Worm (Caenorhabditis elegans) whole organism, L1 larva: ENCODE results near the gene ZK822.10.

Experiments used
- C04F5.9 ChIP-seq: sonication (generic microtip); optimal IDR thresholded peaks from 2 replicates; lab custom pipeline; 2016; ENCODE audit warnings: missing genetic modification characterization, missing compliant biosample characterization
- C16A3.4 ChIP-seq: fragments of 150-350 bp; optimal IDR thresholded peaks from 2 replicates; lab custom pipeline; 2014; ENCODE audit warnings: missing biosample characterization, missing genetic modification characterization
- F16B12.6 ChIP-seq: fragments of 150-350 bp; optimal IDR thresholded peaks from 2 replicates; lab custom pipeline; 2014; ENCODE audit warnings: missing biosample characterization, missing genetic modification characterization
- Y116A8C.19 ChIP-seq: sonication (generic microtip); optimal IDR thresholded peaks from 2 replicates; lab custom pipeline; 2016; ENCODE audit warnings: missing compliant biosample characterization, missing genetic modification characterization, borderline replicate concordance
- aha-1 ChIP-seq: fragments of 150-350 bp; optimal IDR thresholded peaks from 2 replicates; lab custom pipeline; 2014; ENCODE audit warnings: missing biosample characterization, missing genetic modification characterization
- alr-1 ChIP-seq: fragments of 200-800 bp; sonication (Bioruptor generic); optimal IDR thresholded peaks from 2 replicates; lab custom pipeline; 2018; ENCODE audit warnings: borderline replicate concordance, mild to moderate bottlenecking, missing genetic modification characterization, missing compliant biosample characterization
- ama-1 ChIP-seq: fragments of 150-350 bp; optimal IDR thresholded peaks from 2 replicates; lab custom pipeline; 2014
- ceh-63 ChIP-seq: fragments of 200-800 bp; sonication (Bioruptor generic); optimal IDR thresholded peaks from 2 replicates; lab custom pipeline; 2018; ENCODE audit warnings: mild to moderate bottlenecking, missing genetic modification characterization, missing compliant biosample characterization
- ceh-88 ChIP-seq: fragments of 200-800 bp; sonication (Bioruptor generic); IDR thresholded peaks from 2 replicates; pipeline ENCODE4 v1.3.6; 2022; ENCODE audit warnings: missing genetic modification characterization, missing compliant biosample characterization
- ces-1 ChIP-seq: fragments of 150-350 bp; optimal IDR thresholded peaks from 2 replicates; lab custom pipeline; 2014; ENCODE audit warnings: missing biosample characterization, missing genetic modification reagents, missing genetic modification characterization
- dpl-1 ChIP-seq, 3 experiments: fragments of 150-350 bp in 2 of 3; sonication (generic microtip) in 1 of 3; optimal IDR thresholded peaks; 2 replicates each; lab custom pipeline; 2014 to 2017; ENCODE audit warnings: missing biosample characterization in 3 of 3, missing genetic modification characterization in 3 of 3, missing genetic modification reagents in 3 of 3
- egl-13 ChIP-seq: sonication (generic microtip); optimal IDR thresholded peaks from 2 replicates; lab custom pipeline; 2016; ENCODE audit warnings: missing genotype, missing genetic modification reagents, missing genetic modification characterization, missing compliant biosample characterization
- elt-2 ChIP-seq: sonication (generic microtip); optimal IDR thresholded peaks from 2 replicates; lab custom pipeline; 2016; ENCODE audit warnings: missing genetic modification characterization, mild to moderate bottlenecking, inconsistent platforms, missing compliant biosample characterization, missing genetic modification reagents
- elt-3 ChIP-seq, 6 experiments: fragments of 150-350 bp in 1 of 6; sonication (generic microtip); optimal IDR thresholded peaks; 2 replicates each; lab custom pipeline; 2017 to 2018; ENCODE audit warnings: missing biosample characterization in 6 of 6, missing genetic modification characterization in 6 of 6, inconsistent platforms in 1 of 6
- ets-5 ChIP-seq: fragments of 200-800 bp; sonication (Bioruptor generic); IDR thresholded peaks from 2 replicates; pipeline ENCODE4 v1.3.6; 2022; ENCODE audit warnings: missing genetic modification characterization, missing compliant biosample characterization
- fkh-8 ChIP-seq: sonication (generic microtip); optimal IDR thresholded peaks from 2 replicates; lab custom pipeline; 2016; ENCODE audit warnings: mild to moderate bottlenecking, missing genetic modification characterization, missing compliant biosample characterization
- fos-1 ChIP-seq: fragments of 150-350 bp; optimal IDR thresholded peaks from 2 replicates; lab custom pipeline; 2014; ENCODE audit warnings: missing biosample characterization, missing genetic modification characterization
- grh-1 ChIP-seq: fragments of 200-800 bp; sonication (Bioruptor generic); IDR thresholded peaks from 2 replicates; pipeline ENCODE4 v1.3.6; 2022; ENCODE audit warnings: missing genetic modification reagents, missing genetic modification characterization, missing compliant biosample characterization
- irx-1 ChIP-seq: sonication (generic microtip); optimal IDR thresholded peaks from 2 replicates; lab custom pipeline; 2016; ENCODE audit warnings: missing genetic modification characterization, missing compliant biosample characterization
- jun-1 ChIP-seq: fragments of 150-350 bp; optimal IDR thresholded peaks from 2 replicates; lab custom pipeline; 2014; ENCODE audit warnings: missing biosample characterization, missing genetic modification reagents, missing genetic modification characterization
- lin-14 ChIP-seq: fragments of 200-800 bp; sonication (Bioruptor generic); optimal IDR thresholded peaks from 2 replicates; lab custom pipeline; 2018; ENCODE audit warnings: mild to moderate bottlenecking, missing genetic modification characterization, moderate library complexity, missing compliant biosample characterization
- lin-35 ChIP-seq, 2 experiments: fragments of 150-350 bp; optimal IDR thresholded peaks; 2 replicates each; lab custom pipeline; 2014; ENCODE audit warnings: missing biosample characterization in 2 of 2, missing genetic modification characterization in 2 of 2, missing genetic modification reagents in 2 of 2
- lir-3 ChIP-seq: sonication (generic microtip); optimal IDR thresholded peaks from 2 replicates; lab custom pipeline; 2016; ENCODE audit warnings: mild to moderate bottlenecking, missing genetic modification characterization, moderate library complexity, missing compliant biosample characterization; ENCODE audit not compliant: poor library complexity
- lsy-2 ChIP-seq, 2 experiments: fragments of 150-350 bp; optimal IDR thresholded peaks; 2 replicates each; lab custom pipeline; 2014; ENCODE audit warnings: missing biosample characterization in 2 of 2, missing genetic modification characterization in 2 of 2
- mdl-1 ChIP-seq, 2 experiments: fragments of 150-350 bp; optimal IDR thresholded peaks; 2 replicates each; lab custom pipeline; 2014 to 2017; ENCODE audit warnings: missing biosample characterization in 2 of 2, missing genetic modification characterization in 2 of 2, inconsistent platforms in 1 of 2
- nhr-19 ChIP-seq: fragments of 200-800 bp; sonication (Bioruptor generic); conservative IDR thresholded peaks from 2 replicates; pipeline ENCODE4 v1.3.6; 2022; ENCODE audit warnings: missing genetic modification characterization, missing compliant biosample characterization
- nhr-20 ChIP-seq: sonication (generic microtip); optimal IDR thresholded peaks from 2 replicates; lab custom pipeline; 2016; ENCODE audit warnings: mild to moderate bottlenecking, missing genetic modification characterization, missing compliant biosample characterization
- nhr-237 ChIP-seq: fragments of 150-350 bp; optimal IDR thresholded peaks from 2 replicates; lab custom pipeline; 2014; ENCODE audit warnings: missing biosample characterization, missing genetic modification characterization
- nhr-28 ChIP-seq: fragments of 150-350 bp; optimal IDR thresholded peaks from 2 replicates; lab custom pipeline; 2014; ENCODE audit warnings: missing biosample characterization, missing genetic modification characterization
- nhr-77 ChIP-seq: fragments of 150-350 bp; optimal IDR thresholded peaks from 2 replicates; lab custom pipeline; 2014; ENCODE audit warnings: missing biosample characterization, missing genetic modification characterization
- nhr-85 ChIP-seq: sonication (generic microtip); peaks from one replicate; lab custom pipeline; 2016; ENCODE audit warnings: missing genetic modification characterization, inconsistent platforms, missing compliant biosample characterization
- pax-3 ChIP-seq: fragments of 200-800 bp; sonication (Bioruptor generic); optimal IDR thresholded peaks from 2 replicates; lab custom pipeline; 2018; ENCODE audit warnings: mild to moderate bottlenecking, missing genetic modification characterization, moderate library complexity, missing compliant biosample characterization
- pqm-1 ChIP-seq: sonication (generic microtip); optimal IDR thresholded peaks from 3 replicates; lab custom pipeline; 2017; ENCODE audit warnings: missing biosample characterization, missing genetic modification characterization
- rnt-1 ChIP-seq: sonication (generic microtip); optimal IDR thresholded peaks from 2 replicates; lab custom pipeline; 2016; ENCODE audit warnings: mild to moderate bottlenecking, missing genetic modification characterization, moderate library complexity, missing compliant biosample characterization
- skn-1 ChIP-seq: fragments of 150-350 bp; optimal IDR thresholded peaks from 2 replicates; lab custom pipeline; 2014; ENCODE audit warnings: missing biosample characterization, missing genetic modification characterization
- snpc-4 ChIP-seq: fragments of 150-350 bp; optimal IDR thresholded peaks from 2 replicates; lab custom pipeline; 2014; ENCODE audit warnings: missing biosample characterization, missing genetic modification characterization
- snu-23 ChIP-seq: sonication (generic microtip); optimal IDR thresholded peaks from 2 replicates; lab custom pipeline; 2016; ENCODE audit warnings: missing genetic modification characterization, missing compliant biosample characterization
- sup-37 ChIP-seq: fragments of 200-800 bp; sonication (Bioruptor generic); optimal IDR thresholded peaks from 2 replicates; lab custom pipeline; 2018; ENCODE audit warnings: mild to moderate bottlenecking, missing genetic modification characterization, missing compliant biosample characterization
- unc-130 ChIP-seq: fragments of 150-350 bp; optimal IDR thresholded peaks from 2 replicates; lab custom pipeline; 2017; ENCODE audit warnings: missing biosample characterization, missing genetic modification characterization, inconsistent platforms
- xbp-1 ChIP-seq: sonication (generic microtip); optimal IDR thresholded peaks from 2 replicates; lab custom pipeline; 2016; ENCODE audit warnings: missing genetic modification characterization, missing compliant biosample characterization
- zag-1 ChIP-seq: fragments of 150-350 bp; optimal IDR thresholded peaks from 2 replicates; lab custom pipeline; 2014; ENCODE audit warnings: missing biosample characterization, missing genetic modification characterization
- ztf-11 ChIP-seq, 2 experiments: sonication (generic microtip); optimal IDR thresholded peaks; 2 replicates each; lab custom pipeline; 2016 to 2017; ENCODE audit warnings: missing genetic modification characterization in 2 of 2, missing biosample characterization in 1 of 2, missing compliant biosample characterization in 1 of 2
- ztf-4 ChIP-seq: fragments of 150-350 bp; optimal IDR thresholded peaks from 2 replicates; lab custom pipeline; 2014; ENCODE audit warnings: missing biosample characterization, missing genetic modification characterization

Gene ZK822.10

DNA sequence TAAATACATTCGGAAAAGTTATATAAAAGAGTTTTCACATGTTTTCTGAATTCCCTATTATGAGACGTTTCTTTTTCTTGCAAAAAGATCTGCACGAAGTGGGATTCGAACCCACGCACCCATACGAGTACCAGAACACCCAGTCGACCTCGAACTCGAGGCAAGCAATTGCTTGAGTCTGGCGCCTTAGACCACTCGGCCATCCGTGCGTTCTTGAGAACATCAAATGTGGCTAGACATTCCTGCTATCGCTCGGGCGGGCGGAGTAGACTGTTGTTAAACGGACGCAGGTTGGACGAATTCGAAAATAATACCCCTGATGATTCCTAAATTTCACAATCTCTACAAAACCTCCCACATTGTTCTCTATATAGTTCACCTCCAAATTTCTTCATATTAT is 11.5 kb downstream of the ZK822.10 start (continued):
- TF ChIP-seq lin-35 (GFP tag; optimal IDR thresholded peaks at IDR 0.05; lab: Kevin White, UChicago) (peak; percentile 36 to 76), lin-14 (GFP tag; lab: Kevin White, UChicago) (peak; percentile 41), jun-1 (tag; lab: Kevin White, UChicago) (peak; percentile 8), nhr-20 (tag; lab: Kevin White, UChicago) (peak; percentile 94), nhr-77 (tag; lab: Kevin White, UChicago) (peak; percentile 30), zag-1 (tag; lab: Kevin White, UChicago) (no peak), ces-1 (no peak), egl-13 (tag; lab: Kevin White, UChicago) (no peak), elt-3 (tag; optimal IDR thresholded peaks at IDR 0.05; lab: Kevin White, UChicago) (peak in 2 of 6 experiments; percentile 20 to 21), snpc-4 (tag; lab: Kevin White, UChicago) (no peak), C04F5.9 (tag; lab: Kevin White, UChicago) (no peak), fkh-8 (tag; lab: Kevin White, UChicago) (no peak), pax-3 (tag; lab: Kevin White, UChicago) (no peak), nhr-19 (peak; percentile 63), Y116A8C.19 (tag; lab: Kevin White, UChicago) (no peak), dpl-1 (GFP tag; optimal IDR thresholded peaks at IDR 0.05; lab: Kevin White, UChicago) (peak in 2 of 3 experiments; percentile 14 to 16), rnt-1 (peak; percentile 83), pqm-1 (tag; lab: Kevin White, UChicago) (no peak), snu-23 (GFP tag; lab: Kevin White, UChicago) (peak; percentile 76), nhr-28 (tag; lab: Kevin White, UChicago) (no peak), alr-1 (tag; lab: Kevin White, UChicago) (no peak), fos-1 (tag; lab: Kevin White, UChicago) (peak; percentile 49), lsy-2 (tag; optimal IDR thresholded peaks at IDR 0.05; lab: Kevin White, UChicago) (peak in 1 of 2 experiments; percentile 66), ama-1 (lab: Kevin White, UChicago) (no peak), xbp-1 (peak; percentile 25), irx-1 (tag; lab: Kevin White, UChicago) (peak; percentile 38), elt-2 (tag; lab: Kevin White, UChicago) (peak; percentile 32), mdl-1 (tag; optimal IDR thresholded peaks at IDR 0.05; lab: Kevin White, UChicago) (peak in 1 of 2 experiments; percentile 58), ets-5 (GFP tag; lab: Robert Waterston, UW) (no peak), F16B12.6 (tag; lab: Kevin White, UChicago) (no peak), nhr-85 (peak; percentile 81), grh-1 (peak; percentile 27; the same call in 1 of the 2 replicates), ceh-63 (no peak), ceh-88 (GFP tag; lab: Robert Waterston, UW) (peak; percentile 41; the same call in 1 of the 2 replicates), skn-1 (tag; lab: Kevin White, UChicago) (peak; percentile 55), ztf-11 (tag; optimal IDR thresholded peaks at IDR 0.05; lab: Kevin White, UChicago) (peak in 1 of 2 experiments; percentile 9), C16A3.4 (tag; lab: Kevin White, UChicago) (peak; percentile 43)

DNA sequence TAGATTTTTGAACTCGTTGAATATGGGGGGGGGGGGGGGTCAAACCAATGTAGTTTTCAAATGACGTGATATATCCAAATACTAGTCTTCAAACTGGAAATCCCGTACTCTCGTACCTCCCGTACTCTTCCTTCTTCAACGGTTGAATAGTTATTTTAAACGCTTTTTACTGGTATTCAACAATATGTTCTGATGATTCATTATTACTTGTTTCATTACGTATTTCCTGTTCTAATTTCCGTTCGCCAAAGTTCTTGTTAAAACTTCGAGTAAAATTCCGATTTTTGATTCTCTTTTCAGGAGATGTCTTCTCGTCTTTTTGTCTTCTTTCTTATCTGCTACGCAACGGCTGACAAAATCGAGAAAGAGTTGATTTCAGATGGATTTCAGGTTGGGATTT is 13.6 kb downstream of the ZK822.10 start, which contains the start of gene nhx-9:
TSS of gene nhx-9 (plus strand) at position 301 of the 400 bp plus-strand sequence.
- TF ChIP-seq sup-37 (GFP tag; lab: Kevin White, UChicago) = no peak
- no peak for TF ChIP-seq dpl-1 (GFP tag; optimal IDR thresholded peaks at IDR 0.05; lab: Kevin White, UChicago)
- TF ChIP-seq lir-3 (tag; lab: Kevin White, UChicago) = no peak
- TF ChIP-seq ceh-63 = no peak
- TF ChIP-seq ztf-4 (tag; lab: Kevin White, UChicago) = no peak
- no peak for TF ChIP-seq aha-1 (tag; lab: Kevin White, UChicago)
- no peak for TF ChIP-seq nhr-237 (tag; lab: Kevin White, UChicago)
- TF ChIP-seq xbp-1 = no peak
- TF ChIP-seq unc-130 (tag; lab: Kevin White, UChicago) = no peak
- TF ChIP-seq, all 84 proteins: peak for 0
